Fruit fly (Drosophila melanogaster): ENCODE measurements around the gene CG13392.

DNA sequence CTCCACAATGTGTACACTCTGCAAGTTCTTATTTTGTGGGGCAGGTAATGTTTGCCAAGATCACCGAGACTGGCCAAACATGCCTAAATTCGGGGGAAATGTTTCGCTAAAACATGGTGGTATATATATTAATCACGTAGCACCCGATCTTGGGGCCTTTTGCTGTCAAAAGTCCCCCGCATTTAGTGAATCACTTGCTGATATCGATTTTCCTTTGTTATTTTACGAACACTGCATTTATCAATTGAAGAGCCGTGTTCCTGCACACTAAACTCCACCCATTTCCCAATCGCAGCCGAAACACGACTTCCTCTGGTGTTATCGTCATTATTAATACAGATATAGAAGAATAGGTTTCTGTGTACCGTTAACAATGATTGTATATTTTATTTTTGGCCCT, 39.1 kb upstream of the CG13392 start:
- TF ChIP-seq Ets98B (GFP tag; IDR thresholded peaks at IDR 0.05) (no peak), CG12605 (GFP tag; IDR thresholded peaks at IDR 0.05) (no peak), CG4496 (GFP tag; IDR thresholded peaks at IDR 0.05) (no peak), rn (GFP tag; IDR thresholded peaks at IDR 0.05) (no peak), CG9948 (tag; optimal IDR thresholded peaks at IDR 0.05) (no peak), CG32121 (GFP tag; IDR thresholded peaks at IDR 0.05) (no peak), CG34367 (tag; optimal IDR thresholded peaks at IDR 0.05) (no peak), CG8159 (tag; optimal IDR thresholded peaks at IDR 0.05) (no peak), D1 (tag; optimal IDR thresholded peaks at IDR 0.05) (no peak), CG17806 (tag; optimal IDR thresholded peaks at IDR 0.05) (no peak), Pif1A (GFP tag; optimal IDR thresholded peaks at IDR 0.05) (no peak), CG14655 (GFP tag; optimal IDR thresholded peaks at IDR 0.05) (no peak), CG13204 (GFP tag; optimal IDR thresholded peaks at IDR 0.05) (no peak), CG10348 (GFP tag; IDR thresholded peaks at IDR 0.05) (no peak)
